Worm (Caenorhabditis elegans): ENCODE data around the gene ife-2.

The ife-2 gene

ce11 chrX:382692-383091 is at the start of gene ife-2 (continued):
- peak; percentile 44 for TF ChIP-seq sup-37 (GFP tag; optimal IDR thresholded peaks at IDR 0.05)
- peak; percentile 26 for TF ChIP-seq elt-2 (tag; optimal IDR thresholded peaks at IDR 0.05)
- peak; percentile 61 for TF ChIP-seq blmp-1 (tag; optimal IDR thresholded peaks at IDR 0.05)
- peak; percentile 47; the same call in 1 of the 2 replicates for TF ChIP-seq ceh-88 (GFP tag; IDR thresholded peaks at IDR 0.05)
- no peak for TF ChIP-seq ceh-90 (tag; optimal IDR thresholded peaks at IDR 0.05)
- TF ChIP-seq C04F5.9 (tag; optimal IDR thresholded peaks at IDR 0.05): peak; percentile 10
- TF ChIP-seq pqm-1 (tag; optimal IDR thresholded peaks at IDR 0.05): no peak
- peak; percentile 74 for TF ChIP-seq tbx-2 (tag; optimal IDR thresholded peaks at IDR 0.05)
- peak; percentile 54 for TF ChIP-seq jun-1 (tag; optimal IDR thresholded peaks at IDR 0.05)
- peak; percentile 96 for TF ChIP-seq F16B12.6 (tag; optimal IDR thresholded peaks at IDR 0.05)
- TF ChIP-seq unc-130 (tag; optimal IDR thresholded peaks at IDR 0.05): peak; percentile 49
- TF ChIP-seq Y116A8C.19 (tag; optimal IDR thresholded peaks at IDR 0.05; ENCODE audit: borderline replicate concordance): no peak
- TF ChIP-seq hlh-17 (GFP tag; optimal IDR thresholded peaks at IDR 0.05; ENCODE audit: borderline replicate concordance): no peak
- no peak for TF ChIP-seq nhr-12 (tag; optimal IDR thresholded peaks at IDR 0.05)
- TF ChIP-seq efl-3 (GFP tag; optimal IDR thresholded peaks at IDR 0.05): no peak
- no peak for TF ChIP-seq ztf-11 (tag; optimal IDR thresholded peaks at IDR 0.05)
- TF ChIP-seq ceh-82 (tag; optimal IDR thresholded peaks at IDR 0.05): peak; percentile 21 to 65 (median 40)
- TF ChIP-seq nhr-237 (tag; optimal IDR thresholded peaks at IDR 0.05): no peak

DNA sequence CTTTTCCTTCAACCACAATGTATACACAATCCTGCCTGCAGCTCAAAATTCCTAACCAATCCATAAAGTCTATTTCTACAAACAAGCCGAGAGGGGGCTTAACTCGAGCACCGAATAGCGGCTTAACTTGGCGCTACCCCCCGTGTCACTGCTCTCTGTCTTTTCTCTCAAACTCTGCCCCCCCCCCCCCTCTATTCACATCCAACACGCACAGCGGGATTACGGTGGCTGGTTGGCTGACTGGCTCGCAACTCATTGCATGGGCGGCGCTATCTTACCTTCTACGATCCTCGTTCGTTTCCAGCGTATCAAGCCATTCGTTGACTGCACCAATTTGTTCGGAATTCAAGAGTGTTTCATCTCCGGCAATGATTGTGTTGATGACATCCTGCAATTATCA is 49.1 kb upstream of the ife-2 start:
- TF ChIP-seq skn-1 (tag; optimal IDR thresholded peaks at IDR 0.05) (no peak), mab-9 (GFP tag; IDR thresholded peaks at IDR 0.05) (0 out of 2 replicates have a peak, but pooled peaks have one; percentile 10)

ce11 chrX:425535-425934 is 43.0 kb upstream of the ife-2 start, which contains the start of gene ZK1193.2:
Gene ZK1193.2, minus strand, starts transcription at chrX:425635.
- TF ChIP-seq C34B4.2 (tag; optimal IDR thresholded peaks at IDR 0.05) (no peak), fkh-8 (tag; optimal IDR thresholded peaks at IDR 0.05) (no peak), dsc-1 (tag; optimal IDR thresholded peaks at IDR 0.05) (no peak), lin-14 (GFP tag; optimal IDR thresholded peaks at IDR 0.05) (no peak), ceh-63 (GFP tag; optimal IDR thresholded peaks at IDR 0.05) (no peak), F16B12.6 (tag; optimal IDR thresholded peaks at IDR 0.05) (no peak), lir-3 (tag; optimal IDR thresholded peaks at IDR 0.05; ENCODE audit: poor library complexity) (no peak), pax-3 (tag; optimal IDR thresholded peaks at IDR 0.05) (no peak)

DNA sequence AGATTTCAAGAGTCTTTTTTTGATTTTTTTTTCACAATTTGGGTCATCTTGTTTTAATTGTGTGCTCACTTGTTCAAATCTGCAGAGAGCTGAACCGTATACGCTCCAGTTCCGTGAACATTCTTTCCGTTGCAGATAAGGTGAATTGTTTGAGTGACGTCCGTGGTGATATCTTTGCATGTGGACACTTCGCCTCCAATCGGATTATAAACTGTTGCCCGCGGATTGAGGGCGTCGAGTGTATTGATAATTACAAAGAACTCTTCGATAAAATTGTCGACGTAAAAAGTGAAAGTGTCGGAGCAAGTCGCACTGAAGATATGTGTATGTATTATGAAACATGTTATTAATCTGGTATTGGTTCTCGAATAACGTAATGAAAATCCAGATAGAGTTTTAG is 41.2 kb upstream of the ife-2 start:
- TF ChIP-seq elt-2 (tag; optimal IDR thresholded peaks at IDR 0.05) (peak; percentile 57), Y116A8C.19 (tag; optimal IDR thresholded peaks at IDR 0.05; ENCODE audit: borderline replicate concordance) (no peak)

DNA sequence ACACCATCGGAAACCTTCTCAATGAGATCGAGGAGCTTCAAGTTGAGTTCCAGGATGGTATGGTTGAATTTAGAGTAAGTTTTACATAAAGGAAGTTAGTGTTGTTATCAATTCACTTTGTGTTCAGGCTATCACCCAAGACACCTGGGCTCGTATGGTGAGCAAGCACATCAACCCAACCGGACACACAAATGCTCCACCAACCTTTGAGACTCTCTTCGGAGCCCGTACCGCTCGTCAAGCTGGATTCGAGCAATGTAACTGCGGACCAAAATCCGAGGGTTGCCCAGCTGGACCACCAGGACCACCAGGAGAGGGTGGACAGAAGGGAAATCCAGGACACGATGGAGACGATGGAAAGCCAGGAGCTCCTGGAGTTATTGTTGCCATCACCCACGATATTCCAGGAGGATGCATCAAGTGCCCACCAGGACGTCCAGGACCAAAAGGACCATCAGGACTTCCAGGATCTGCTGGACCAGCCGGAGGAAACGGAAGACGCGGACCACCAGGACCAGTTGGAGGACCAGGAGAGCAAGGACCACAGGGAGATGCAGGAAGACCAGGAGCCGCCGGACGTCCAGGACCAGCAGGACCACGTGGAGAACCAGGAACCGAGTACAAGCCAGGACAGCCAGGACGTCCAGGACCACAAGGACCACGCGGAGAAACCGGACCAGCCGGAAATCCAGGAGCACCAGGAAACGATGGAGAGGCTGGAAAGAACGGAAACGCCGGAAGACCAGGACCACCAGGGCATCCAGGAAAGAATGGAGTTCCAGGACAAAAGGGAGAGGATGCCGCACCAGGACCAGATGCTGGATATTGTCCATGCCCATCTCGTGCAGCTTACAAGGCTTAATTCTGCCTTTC is 39.5 kb upstream of the ife-2 start:
- TF ChIP-seq nhr-12 (tag; optimal IDR thresholded peaks at IDR 0.05) (no peak), fkh-4 (tag; optimal IDR thresholded peaks at IDR 0.05; ENCODE audit: borderline replicate concordance) (no peak), nhr-90 (tag; optimal IDR thresholded peaks at IDR 0.05; ENCODE audit: poor library complexity) (no peak), unc-86 (tag; optimal IDR thresholded peaks at IDR 0.05) (no peak), nhr-85 (tag) (no peak), grh-1 (GFP tag; IDR thresholded peaks at IDR 0.05) (no peak), nhr-28 (tag; optimal IDR thresholded peaks at IDR 0.05) (no peak), fos-1 (tag; optimal IDR thresholded peaks at IDR 0.05) (no peak), ces-1 (GFP tag; optimal IDR thresholded peaks at IDR 0.05) (no peak), lir-3 (tag; optimal IDR thresholded peaks at IDR 0.05; ENCODE audit: poor library complexity) (no peak)
